Worm (Caenorhabditis elegans): Measurements from ENCODE around the gene Y4C6B.1.

- TF ChIP-seq med-1 (GFP tag; optimal IDR thresholded peaks at IDR 0.05; ENCODE audit: insufficient read depth) (no peak), klf-2 (GFP tag; conservative IDR thresholded peaks at IDR 0.05) (no peak)
Measured at ce11 chrIV:5377062-5377461, 22.8 kb downstream of the Y4C6B.1 start, which contains the start of gene elo-5.

Data from whole organism, midembryonic.